Worm (Caenorhabditis elegans) whole organism, midembryonic: Measurements from ENCODE around the gene T22C8.1.

Source experiments
- T22C8.4 ChIP-seq: fragments of 200-800 bp; sonication (Bioruptor generic); IDR thresholded peaks from 2 replicates; pipeline ENCODE4 v1.3.6; 2022; ENCODE audit warnings: missing genetic modification characterization, missing compliant biosample characterization
- cog-1 ChIP-seq: sonication (generic microtip); optimal IDR thresholded peaks from 2 replicates; lab custom pipeline; 2016; ENCODE audit warnings: missing genetic modification characterization, missing compliant biosample characterization
- flt-1 ChIP-seq: fragments of 200-800 bp; sonication (Bioruptor generic); IDR thresholded peaks from 2 replicates; pipeline ENCODE4 v1.3.6; 2022; ENCODE audit warnings: missing genetic modification characterization, missing compliant biosample characterization
- klf-2 ChIP-seq: fragments of 200-800 bp; sonication (Bioruptor generic); conservative IDR thresholded peaks from 2 replicates; pipeline ENCODE4 v1.3.6; 2022; ENCODE audit warnings: missing genetic modification reagents, missing genetic modification characterization, missing compliant biosample characterization
- med-1 ChIP-seq: sonication (generic microtip); optimal IDR thresholded peaks from 2 replicates; lab custom pipeline; 2017; ENCODE audit warnings: missing genetic modification characterization, mild to moderate bottlenecking, missing compliant biosample characterization, antibody characterized with exemption, missing genetic modification reagents; ENCODE audit not compliant: insufficient read depth
- ref-1 ChIP-seq: fragments of 200-800 bp; sonication (Bioruptor generic); conservative IDR thresholded peaks from 2 replicates; pipeline ENCODE4 v1.3.6; 2022; ENCODE audit warnings: missing genetic modification reagents, missing genetic modification characterization, missing compliant biosample characterization
- tab-1 ChIP-seq: fragments of 200-800 bp; sonication (Bioruptor generic); IDR thresholded peaks from 2 replicates; pipeline ENCODE4 v1.3.6; 2022; ENCODE audit warnings: missing genetic modification characterization, missing compliant biosample characterization
- ztf-23 ChIP-seq: fragments of 200-800 bp; sonication (Bioruptor generic); IDR thresholded peaks from 2 replicates; pipeline ENCODE4 v1.3.6; 2022; ENCODE audit warnings: missing genetic modification reagents, missing genetic modification characterization, missing compliant biosample characterization
- ztf-29 ChIP-seq: fragments of 200-800 bp; sonication (Bioruptor generic); IDR thresholded peaks from 2 replicates; pipeline ENCODE4 v1.3.6; 2022; ENCODE audit warnings: missing genetic modification reagents, missing genetic modification characterization, missing compliant biosample characterization

Gene T22C8.1

ce11 chrII:8577509-8578099, 35.0 kb upstream of the T22C8.1 start, which contains the start of gene F54C9.9:
F54C9.9 (plus strand) TSS chrII:8578049.
- no peak for TF ChIP-seq klf-2 (GFP tag; lab: Robert Waterston, UW)
- TF ChIP-seq tab-1 = no peak
- TF ChIP-seq T22C8.4 = no peak
- no peak for TF ChIP-seq med-1 (GFP tag; lab: Kevin White, UChicago)

ce11 chrII:8581700-8582099, 30.9 kb upstream of the T22C8.1 start, which contains the start of gene arl-1:
arl-1 (plus strand) TSS chrII:8582000.
- no peak for TF ChIP-seq cog-1 (tag; lab: Kevin White, UChicago)
- no peak for TF ChIP-seq ztf-29 (GFP tag; lab: Robert Waterston, UW)
- TF ChIP-seq tab-1 = no peak
- TF ChIP-seq T22C8.4 = no peak
- TF ChIP-seq ref-1 (GFP tag; lab: Robert Waterston, UW) = no peak
- TF ChIP-seq flt-1 (GFP tag; lab: Robert Waterston, UW) = no peak
- TF ChIP-seq klf-2 (GFP tag; lab: Robert Waterston, UW) = no peak
- TF ChIP-seq ztf-23 (GFP tag; lab: Robert Waterston, UW) = no peak
- no peak for TF ChIP-seq med-1 (GFP tag; lab: Kevin White, UChicago)

- TF ChIP-seq ztf-23 (GFP tag; lab: Robert Waterston, UW) = no peak
These were observed 29.5 kb upstream of the T22C8.1 start for ce11 chrII:8583035-8583434.

- TF ChIP-seq flt-1 (GFP tag; lab: Robert Waterston, UW) = no peak
- TF ChIP-seq ztf-29 (GFP tag; lab: Robert Waterston, UW) = no peak
- no peak for TF ChIP-seq klf-2 (GFP tag; lab: Robert Waterston, UW)
- TF ChIP-seq ztf-23 (GFP tag; lab: Robert Waterston, UW) = no peak
- TF ChIP-seq med-1 (GFP tag; lab: Kevin White, UChicago) = no peak
- TF ChIP-seq T22C8.4 = no peak
- no peak for TF ChIP-seq ref-1 (GFP tag; lab: Robert Waterston, UW)
- no peak for TF ChIP-seq cog-1 (tag; lab: Kevin White, UChicago)
- TF ChIP-seq tab-1 = no peak
These were observed 27.4 kb upstream of the T22C8.1 start, which contains the start of gene F54C9.11 for ce11 chrII:8585036-8585627. F54C9.11 (minus strand) TSS chrII:8585086.

- no peak for TF ChIP-seq cog-1 (tag; lab: Kevin White, UChicago)
- TF ChIP-seq ztf-29 (GFP tag; lab: Robert Waterston, UW) = no peak
- TF ChIP-seq klf-2 (GFP tag; lab: Robert Waterston, UW) = no peak
- TF ChIP-seq ztf-23 (GFP tag; lab: Robert Waterston, UW) = no peak
- no peak for TF ChIP-seq med-1 (GFP tag; lab: Kevin White, UChicago)
- TF ChIP-seq flt-1 (GFP tag; lab: Robert Waterston, UW) = no peak
- no peak for TF ChIP-seq T22C8.4
- no peak for TF ChIP-seq tab-1
- TF ChIP-seq ref-1 (GFP tag; lab: Robert Waterston, UW) = no peak
These were observed 26.6 kb upstream of the T22C8.1 start for ce11 chrII:8585921-8586320.

ce11 chrII:8587660-8588230, 24.8 kb upstream of the T22C8.1 start:
- TF ChIP-seq ref-1 (GFP tag; lab: Robert Waterston, UW) (no peak), tab-1 (no peak), T22C8.4 (no peak), ztf-29 (GFP tag; lab: Robert Waterston, UW) (no peak), med-1 (GFP tag; lab: Kevin White, UChicago) (no peak), ztf-23 (GFP tag; lab: Robert Waterston, UW) (no peak), klf-2 (GFP tag; lab: Robert Waterston, UW) (no peak), flt-1 (GFP tag; lab: Robert Waterston, UW) (no peak), cog-1 (tag; lab: Kevin White, UChicago) (no peak)

ce11 chrII:8588442-8588841, 24.1 kb upstream of the T22C8.1 start:
- TF ChIP-seq flt-1 (GFP tag; lab: Robert Waterston, UW) = no peak
- TF ChIP-seq ztf-23 (GFP tag; lab: Robert Waterston, UW) = no peak
- TF ChIP-seq tab-1 = no peak
- no peak for TF ChIP-seq cog-1 (tag; lab: Kevin White, UChicago)
- TF ChIP-seq ref-1 (GFP tag; lab: Robert Waterston, UW) = no peak
- no peak for TF ChIP-seq med-1 (GFP tag; lab: Kevin White, UChicago)
- no peak for TF ChIP-seq klf-2 (GFP tag; lab: Robert Waterston, UW)
- no peak for TF ChIP-seq ztf-29 (GFP tag; lab: Robert Waterston, UW)
- no peak for TF ChIP-seq T22C8.4

ce11 chrII:8589227-8589626, 23.3 kb upstream of the T22C8.1 start:
- TF ChIP-seq ztf-23 (GFP tag; lab: Robert Waterston, UW) = no peak
- no peak for TF ChIP-seq tab-1
- no peak for TF ChIP-seq klf-2 (GFP tag; lab: Robert Waterston, UW)
- TF ChIP-seq med-1 (GFP tag; lab: Kevin White, UChicago) = no peak
- no peak for TF ChIP-seq ref-1 (GFP tag; lab: Robert Waterston, UW)
- TF ChIP-seq ztf-29 (GFP tag; lab: Robert Waterston, UW) = no peak
- no peak for TF ChIP-seq T22C8.4
- TF ChIP-seq flt-1 (GFP tag; lab: Robert Waterston, UW) = no peak
- no peak for TF ChIP-seq cog-1 (tag; lab: Kevin White, UChicago)

ce11 chrII:8590684-8591083, 21.9 kb upstream of the T22C8.1 start, which contains the start of gene aptf-4:
aptf-4 (plus strand) TSS chrII:8590984.
- TF ChIP-seq T22C8.4 = no peak
- no peak for TF ChIP-seq tab-1
